Fruit fly (Drosophila melanogaster) whole organism, embryonic: ENCODE data around the gene be.

Experiments used
- CG11093 ChIP-seq: fragments of 200-800 bp; sonication (Bioruptor generic); IDR thresholded peaks from 3 replicates; pipeline ENCODE4 v1.3.6; 2022; ENCODE audit warnings: missing biosample characterization, missing genetic modification characterization
- CG14050 ChIP-seq: fragments of 200-800 bp; sonication (Bioruptor generic); IDR thresholded peaks from 3 replicates; pipeline ENCODE4 v1.3.6; 2022; ENCODE audit warnings: missing biosample characterization, missing genetic modification characterization
- CG1603 ChIP-seq: fragments of 200-800 bp; sonication (Bioruptor generic); optimal IDR thresholded peaks from 2 replicates; lab custom pipeline; 2019; ENCODE audit warnings: missing biosample characterization, mild to moderate bottlenecking, missing genetic modification characterization, moderate library complexity
- CG1647 ChIP-seq: fragments of 200-800 bp; sonication (Bioruptor generic); optimal IDR thresholded peaks from 3 replicates; lab custom pipeline; 2016; ENCODE audit warnings: missing biosample characterization, missing genetic modification characterization
- CG17829 ChIP-seq: fragments of 200-800 bp; optimal IDR thresholded peaks from 2 replicates; lab custom pipeline; 2019; ENCODE audit warnings: missing biosample characterization, mild to moderate bottlenecking, missing genetic modification characterization, moderate library complexity
- CG17912 ChIP-seq: fragments of 200-800 bp; sonication (Bioruptor generic); optimal IDR thresholded peaks from 2 replicates; lab custom pipeline; 2018; ENCODE audit warnings: missing biosample characterization, mild to moderate bottlenecking, missing genetic modification characterization
- CG30403 ChIP-seq: fragments of 200-800 bp; sonication (Bioruptor generic); optimal IDR thresholded peaks from 3 replicates; lab custom pipeline; 2016; ENCODE audit warnings: missing biosample characterization, missing genetic modification characterization
- CG31441 ChIP-seq: fragments of 200-800 bp; sonication (Bioruptor generic); IDR thresholded peaks from 2 replicates; pipeline ENCODE4 v1.3.6; 2022; ENCODE audit warnings: missing biosample characterization, missing genetic modification characterization
- CG3163 ChIP-seq: fragments of 200-800 bp; sonication (Bioruptor generic); optimal IDR thresholded peaks from 3 replicates; lab custom pipeline; 2016; ENCODE audit warnings: missing biosample characterization, missing genetic modification characterization
- CG4282 ChIP-seq: fragments of 200-800 bp; sonication (Bioruptor generic); optimal IDR thresholded peaks from 2 replicates; lab custom pipeline; 2016; ENCODE audit warnings: missing biosample characterization, missing genetic modification characterization
- CG4404 ChIP-seq: fragments of 200-800 bp; sonication (Bioruptor generic); IDR thresholded peaks from 2 replicates; pipeline ENCODE4 v1.3.6; 2022; ENCODE audit warnings: missing biosample characterization, missing genetic modification characterization
- CHES-1-like ChIP-seq: fragments of 200-800 bp; sonication (Bioruptor generic); optimal IDR thresholded peaks from 2 replicates; lab custom pipeline; 2016; ENCODE audit warnings: missing biosample characterization, missing genetic modification characterization
- Deaf1 ChIP-seq: fragments of 200-800 bp; optimal IDR thresholded peaks from 3 replicates; lab custom pipeline; 2019; ENCODE audit warnings: missing biosample characterization, mild to moderate bottlenecking, missing genetic modification characterization, moderate library complexity
- Dip3 ChIP-seq: fragments of 200-800 bp; sonication (Bioruptor generic); optimal IDR thresholded peaks from 3 replicates; lab custom pipeline; 2016; ENCODE audit warnings: missing biosample characterization, missing genetic modification characterization
- Ets65A ChIP-seq: fragments of 200-800 bp; sonication (Bioruptor generic); peaks from one replicate; lab custom pipeline; 2016; ENCODE audit warnings: missing biosample characterization, missing genetic modification characterization
- Ets97D ChIP-seq: fragments of 200-800 bp; sonication (Bioruptor generic); optimal IDR thresholded peaks from 3 replicates; lab custom pipeline; 2016; ENCODE audit warnings: missing biosample characterization, missing genetic modification characterization
- HLH54F ChIP-seq: fragments of 200-800 bp; sonication (Bioruptor generic); optimal IDR thresholded peaks from 3 replicates; lab custom pipeline; 2016; ENCODE audit warnings: missing biosample characterization, missing genetic modification characterization
- Hand ChIP-seq: fragments of 200-800 bp; sonication (Bioruptor generic); optimal IDR thresholded peaks from 2 replicates; lab custom pipeline; 2017; ENCODE audit warnings: mild to moderate bottlenecking, missing biosample characterization, missing genetic modification reagents, missing genetic modification characterization
- Hmr ChIP-seq: fragments of 200-800 bp; sonication (Bioruptor generic); optimal IDR thresholded peaks from 3 replicates; lab custom pipeline; 2017; ENCODE audit warnings: mild to moderate bottlenecking, missing biosample characterization, missing genetic modification reagents, missing genetic modification characterization
- Med ChIP-seq: fragments of 200-800 bp; sonication (Bioruptor generic); peaks from one replicate; lab custom pipeline; 2016; ENCODE audit warnings: missing biosample characterization, missing genetic modification characterization, mild to moderate bottlenecking, inconsistent platforms, moderate library complexity
- bigmax ChIP-seq: fragments of 200-800 bp; sonication (Bioruptor generic); optimal IDR thresholded peaks from 2 replicates; lab custom pipeline; 2018; ENCODE audit warnings: missing biosample characterization, mild to moderate bottlenecking, missing genetic modification characterization
- bsh ChIP-seq, 2 experiments: fragments of 200-800 bp; sonication (Bioruptor generic); optimal IDR thresholded peaks; 2 replicates each; lab custom pipeline; 2017 to 2018; ENCODE audit warnings: mild to moderate bottlenecking in 2 of 2, missing biosample characterization in 2 of 2, missing genetic modification characterization in 2 of 2, moderate library complexity in 1 of 2
- cg ChIP-seq: fragments of 200-800 bp; sonication (Bioruptor generic); optimal IDR thresholded peaks from 3 replicates; lab custom pipeline; 2019; ENCODE audit warnings: missing biosample characterization, mild to moderate bottlenecking, missing genetic modification characterization, moderate library complexity
- crp ChIP-seq, 2 experiments: fragments of 200-800 bp; sonication (Bioruptor generic); optimal IDR thresholded peaks; 2 replicates in 1 of 2; 3 replicates in 1 of 2; lab custom pipeline; 2017; ENCODE audit warnings: missing biosample characterization in 2 of 2, missing genetic modification characterization in 2 of 2, mild to moderate bottlenecking in 1 of 2, moderate library complexity in 1 of 2
- dmrt11E ChIP-seq: fragments of 200-800 bp; sonication (Bioruptor generic); optimal IDR thresholded peaks from 3 replicates; lab custom pipeline; 2018; ENCODE audit warnings: missing biosample characterization, mild to moderate bottlenecking, missing genetic modification characterization, moderate library complexity
- dpn ChIP-seq, 2 experiments: fragments of 200-800 bp; sonication (Bioruptor generic); optimal IDR thresholded peaks; 3 replicates each; lab custom pipeline; 2016; ENCODE audit warnings: missing biosample characterization in 2 of 2, missing genetic modification characterization in 2 of 2
- emc ChIP-seq: fragments of 200-800 bp; sonication (Bioruptor generic); optimal IDR thresholded peaks from 2 replicates; lab custom pipeline; 2016; ENCODE audit warnings: missing biosample characterization, missing genetic modification characterization
- ftz-f1 ChIP-seq: fragments of 200-800 bp; sonication (Bioruptor generic); optimal IDR thresholded peaks from 2 replicates; lab custom pipeline; 2016; ENCODE audit warnings: missing biosample characterization, missing genetic modification characterization
- gfzf ChIP-seq: fragments of 200-800 bp; sonication (Bioruptor generic); optimal IDR thresholded peaks from 2 replicates; lab custom pipeline; 2016; ENCODE audit warnings: missing biosample characterization, mild to moderate bottlenecking, missing genetic modification characterization, moderate library complexity
- hbn ChIP-seq: fragments of 200-800 bp; sonication (Bioruptor generic); IDR thresholded peaks from 2 replicates; pipeline ENCODE4 v1.3.6; 2022; ENCODE audit warnings: missing biosample characterization, missing genetic modification characterization; ENCODE audit not compliant: partially characterized antibody
- lola ChIP-seq, 3 experiments: fragments of >200 bp in 2 of 3; fragments of 200-800 bp in 1 of 3; sonication (Bioruptor generic) in 1 of 3; optimal IDR thresholded peaks; 2 replicates each; lab custom pipeline; 2017 to 2019; ENCODE audit warnings: missing biosample characterization in 3 of 3, missing genetic modification characterization in 3 of 3, mild to moderate bottlenecking in 1 of 3, moderate library complexity in 1 of 3
- nom ChIP-seq: fragments of 200-800 bp; sonication (Bioruptor generic); optimal IDR thresholded peaks from 2 replicates; lab custom pipeline; 2017; ENCODE audit warnings: missing biosample characterization, missing genetic modification characterization, mild to moderate bottlenecking, moderate library complexity, missing genetic modification reagents
- pan ChIP-seq, 4 experiments: fragments of >200 bp in 3 of 4; fragments of 200-800 bp in 1 of 4; sonication (Bioruptor generic) in 1 of 4; optimal IDR thresholded peaks in 3 of 4; IDR thresholded peaks in 1 of 4; 2 replicates each; pipeline versions ENCODE4 v1.3.6 to Lab custom; 2017 to 2022; ENCODE audit warnings: missing biosample characterization in 2 of 4, missing genetic modification characterization in 2 of 4, mixed read lengths in 1 of 4
- pho ChIP-seq: fragments of 200-800 bp; sonication (Bioruptor generic); optimal IDR thresholded peaks from 2 replicates; lab custom pipeline; 2016; ENCODE audit warnings: missing biosample characterization, missing genetic modification characterization
- phol ChIP-seq: fragments of 200-800 bp; sonication (Bioruptor generic); optimal IDR thresholded peaks from 3 replicates; lab custom pipeline; 2018; ENCODE audit warnings: missing biosample characterization, mild to moderate bottlenecking, missing genetic modification characterization, moderate library complexity
- prd ChIP-seq, 3 experiments: fragments of >200 bp in 2 of 3; fragments of 200-800 bp in 1 of 3; sonication (Bioruptor generic) in 1 of 3; optimal IDR thresholded peaks in 2 of 3; IDR thresholded peaks in 1 of 3; 2 replicates in 2 of 3; 3 replicates in 1 of 3; pipeline versions ENCODE4 v1.3.6 to Lab custom; 2017 to 2022; ENCODE audit warnings: missing biosample characterization in 1 of 3, missing genetic modification characterization in 1 of 3
- pzg ChIP-seq: fragments of 200-800 bp; sonication (Bioruptor generic); optimal IDR thresholded peaks from 3 replicates; lab custom pipeline; 2018; ENCODE audit warnings: missing biosample characterization, mild to moderate bottlenecking, missing genetic modification characterization, moderate library complexity
- schlank ChIP-seq: fragments of 200-800 bp; sonication (Bioruptor generic); optimal IDR thresholded peaks from 2 replicates; lab custom pipeline; 2018; ENCODE audit warnings: missing biosample characterization, mild to moderate bottlenecking, missing genetic modification characterization
- sens ChIP-seq: fragments of 200-800 bp; sonication (Bioruptor generic); peaks from one replicate; lab custom pipeline; 2016; ENCODE audit warnings: missing biosample characterization, missing genetic modification characterization
- sim ChIP-seq: fragments of 200-800 bp; sonication (Bioruptor generic); IDR thresholded peaks from 2 replicates; pipeline ENCODE4 v1.3.6; 2022; ENCODE audit warnings: missing biosample characterization, missing genetic modification characterization
- slbo ChIP-seq: fragments of 200-800 bp; sonication (Bioruptor generic); IDR thresholded peaks from 2 replicates; pipeline ENCODE4 v1.3.6; 2022; ENCODE audit warnings: missing biosample characterization, missing genetic modification characterization
- sr ChIP-seq: fragments of 200-800 bp; sonication (Bioruptor generic); IDR thresholded peaks from 3 replicates; pipeline ENCODE4 v1.3.6; 2022; ENCODE audit warnings: missing biosample characterization, missing genetic modification characterization
- ssp ChIP-seq: fragments of 200-800 bp; sonication (Bioruptor generic); IDR thresholded peaks from 2 replicates; pipeline ENCODE4 v1.3.6; 2022; ENCODE audit warnings: missing biosample characterization, missing genetic modification characterization
- sug ChIP-seq: fragments of 200-800 bp; optimal IDR thresholded peaks from 2 replicates; lab custom pipeline; 2019; ENCODE audit warnings: missing biosample characterization, mild to moderate bottlenecking, missing genetic modification characterization, moderate library complexity
- tna ChIP-seq: fragments of 200-800 bp; sonication (Bioruptor generic); IDR thresholded peaks from 2 replicates; pipeline ENCODE4 v1.3.6; 2022; ENCODE audit warnings: missing biosample characterization, missing genetic modification characterization; ENCODE audit not compliant: partially characterized antibody
- unc-4 ChIP-seq: fragments of 200-800 bp; sonication (Bioruptor generic); IDR thresholded peaks from 2 replicates; pipeline ENCODE4 v1.3.6; 2022; ENCODE audit warnings: missing biosample characterization, missing genetic modification characterization; ENCODE audit not compliant: partially characterized antibody
- wek ChIP-seq: fragments of 200-800 bp; sonication (Bioruptor generic); optimal IDR thresholded peaks from 3 replicates; lab custom pipeline; 2018; ENCODE audit warnings: missing biosample characterization, mild to moderate bottlenecking, missing genetic modification characterization, moderate library complexity

Gene be

DNA sequence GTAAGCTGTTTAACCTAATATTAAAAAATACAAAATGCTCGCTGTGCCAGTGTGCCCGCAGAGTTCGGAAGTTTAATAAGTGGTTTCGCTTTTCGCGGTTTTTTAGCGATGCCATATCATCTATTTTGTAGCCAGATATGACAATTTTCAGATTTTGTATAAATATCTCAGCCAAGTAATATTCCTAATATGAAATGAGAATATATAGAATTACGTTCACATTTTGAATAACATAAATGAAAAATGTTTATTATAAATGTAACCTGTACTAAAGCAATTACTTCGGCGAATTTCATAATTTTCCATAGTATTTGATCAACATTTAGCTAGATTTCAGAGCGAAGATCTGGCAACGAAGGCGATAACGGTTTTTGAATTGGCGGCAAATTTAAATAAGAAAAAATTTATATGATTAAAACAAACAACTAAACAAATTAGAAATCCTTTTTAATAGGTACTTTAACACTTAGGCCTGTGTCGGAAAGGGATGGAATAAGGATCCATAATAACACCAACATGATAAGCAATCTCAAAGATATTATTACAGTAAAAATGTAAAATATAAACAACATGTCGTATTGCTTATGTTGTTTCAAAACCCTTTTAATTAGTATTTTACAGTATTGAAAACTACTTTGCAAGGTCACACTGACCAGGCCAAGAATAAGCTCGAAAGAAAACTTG lies 42.3 kb downstream of the be start, which contains the start of the genes opm and dob (continued):
- peak; percentile 19 for TF ChIP-seq sens (GFP tag; lab: Kevin White, UChicago)
- peak in 1 of 2 experiments; percentile 2 for TF ChIP-seq bsh (GFP tag; optimal IDR thresholded peaks at IDR 0.05; lab: Kevin White, UChicago)
- TF ChIP-seq dpn (GFP tag; optimal IDR thresholded peaks at IDR 0.05; lab: Kevin White, UChicago), result peak in 1 of 2 experiments; percentile 3
- TF ChIP-seq prd (optimal IDR thresholded peaks at IDR 0.05; lab: Kevin White, UChicago), result no peak
- TF ChIP-seq prd (GFP tag; IDR thresholded peaks at IDR 0.05; lab: Robert Waterston, UW), result 0 out of 3 replicates have a peak, but pooled peaks have one; percentile 4
- no peak for TF ChIP-seq CG17912 (GFP tag; lab: Kevin White, UChicago)
- no peak for TF ChIP-seq cg (GFP tag; lab: Kevin White, UChicago)
- peak; percentile 63 for TF ChIP-seq pzg
- TF ChIP-seq Ets97D (GFP tag; lab: Kevin White, UChicago), result peak; percentile 39
- no peak for TF ChIP-seq tna (GFP tag; lab: Robert Waterston, UW)
- TF ChIP-seq dmrt11E (tag; lab: Kevin White, UChicago), result peak; percentile 24
- peak; percentile 55 for TF ChIP-seq sug
- no peak for TF ChIP-seq CG4404
- TF ChIP-seq CG1603 (tag; lab: Kevin White, UChicago), result peak; percentile 13
- TF ChIP-seq CG30403 (GFP tag; lab: Kevin White, UChicago), result peak; percentile 46
- peak; percentile 68 for TF ChIP-seq phol (tag; lab: Kevin White, UChicago)
- TF ChIP-seq emc, result no peak
- TF ChIP-seq hbn (GFP tag; lab: Robert Waterston, UW), result no peak
- TF ChIP-seq sr, result no peak
- TF ChIP-seq bigmax (GFP tag; lab: Kevin White, UChicago), result peak; percentile 27
- peak; percentile 11 for TF ChIP-seq pho (GFP tag; lab: Kevin White, UChicago)
- TF ChIP-seq gfzf (GFP tag; lab: Kevin White, UChicago), result peak; percentile 73

DNA sequence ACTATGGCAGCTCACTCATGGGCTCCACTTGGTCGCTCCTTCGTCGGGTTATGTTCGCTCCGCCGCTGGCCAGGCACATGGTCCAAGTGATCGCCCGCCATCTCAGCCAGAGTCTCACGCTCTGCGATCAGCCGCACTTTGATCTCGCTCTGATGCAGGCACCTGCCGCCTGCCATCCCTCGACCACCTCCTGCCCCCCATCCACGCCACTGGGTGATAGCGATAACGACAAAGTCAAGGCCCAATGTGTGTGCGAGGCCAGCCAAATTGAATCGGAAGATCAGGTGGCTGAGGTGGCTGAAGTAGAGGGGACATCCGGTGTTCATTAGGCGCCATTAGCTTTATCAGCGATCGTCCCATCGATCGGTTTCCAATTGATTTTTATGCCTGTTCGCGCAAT lies 44.3 kb downstream of the be start:
- TF ChIP-seq crp (GFP tag; optimal IDR thresholded peaks at IDR 0.05; lab: Kevin White, UChicago), result no peak
- TF ChIP-seq wek (GFP tag; lab: Kevin White, UChicago), result no peak
- no peak for TF ChIP-seq CG4282
- 0 out of 2 replicates have a peak, but pooled peaks have one; percentile 12 for TF ChIP-seq slbo
- peak; percentile 84 for TF ChIP-seq nom (GFP tag; lab: Kevin White, UChicago)
- no peak for TF ChIP-seq sens (GFP tag; lab: Kevin White, UChicago)
- TF ChIP-seq CG1647 (GFP tag; lab: Kevin White, UChicago), result no peak
- TF ChIP-seq CG31441, result no peak
- TF ChIP-seq pan (optimal IDR thresholded peaks at IDR 0.05; lab: Kevin White, UChicago), result no peak
- no peak for TF ChIP-seq pan (GFP tag; optimal IDR thresholded peaks at IDR 0.05 in 1 of 2, IDR thresholded peaks at IDR 0.05 in 1 of 2)
- TF ChIP-seq Dip3 (GFP tag; lab: Kevin White, UChicago), result no peak
- TF ChIP-seq ftz-f1, result peak; percentile 36
- TF ChIP-seq CG1603 (tag; lab: Kevin White, UChicago), result no peak
- no peak for TF ChIP-seq lola (GFP tag; optimal IDR thresholded peaks at IDR 0.05; lab: Kevin White, UChicago)
- TF ChIP-seq schlank (tag; lab: Kevin White, UChicago), result no peak
- TF ChIP-seq CG17829, result no peak
- TF ChIP-seq Hand, result no peak
- peak; percentile 57 for TF ChIP-seq Med
- TF ChIP-seq unc-4 (GFP tag; lab: Robert Waterston, UW), result no peak
- no peak for TF ChIP-seq CG11093 (GFP tag; lab: Robert Waterston, UW)
- no peak for TF ChIP-seq HLH54F (GFP tag; lab: Kevin White, UChicago)
- TF ChIP-seq ssp (GFP tag; lab: Robert Waterston, UW), result no peak
- TF ChIP-seq Deaf1 (tag; lab: Kevin White, UChicago), result no peak
- no peak for TF ChIP-seq CHES-1-like (GFP tag; lab: Kevin White, UChicago)
- TF ChIP-seq CG3163 (GFP tag; lab: Kevin White, UChicago), result no peak
- no peak for TF ChIP-seq Hmr
- TF ChIP-seq Ets65A, result peak; percentile 28
- TF ChIP-seq sim, result no peak
- TF ChIP-seq CG14050 (GFP tag; lab: Robert Waterston, UW), result no peak
